Worm (Caenorhabditis elegans) whole organism, midembryonic: Measurements from ENCODE around the gene F29F11.20.

Source experiments
- T22C8.4 ChIP-seq: fragments of 200-800 bp; sonication (Bioruptor generic); IDR thresholded peaks from 2 replicates; pipeline ENCODE4 v1.3.6; 2022; ENCODE audit warnings: missing genetic modification characterization, missing compliant biosample characterization
- cog-1 ChIP-seq: sonication (generic microtip); optimal IDR thresholded peaks from 2 replicates; lab custom pipeline; 2016; ENCODE audit warnings: missing genetic modification characterization, missing compliant biosample characterization
- flt-1 ChIP-seq: fragments of 200-800 bp; sonication (Bioruptor generic); IDR thresholded peaks from 2 replicates; pipeline ENCODE4 v1.3.6; 2022; ENCODE audit warnings: missing genetic modification characterization, missing compliant biosample characterization
- klf-2 ChIP-seq: fragments of 200-800 bp; sonication (Bioruptor generic); conservative IDR thresholded peaks from 2 replicates; pipeline ENCODE4 v1.3.6; 2022; ENCODE audit warnings: missing genetic modification reagents, missing genetic modification characterization, missing compliant biosample characterization
- med-1 ChIP-seq: sonication (generic microtip); optimal IDR thresholded peaks from 2 replicates; lab custom pipeline; 2017; ENCODE audit warnings: missing genetic modification characterization, mild to moderate bottlenecking, missing compliant biosample characterization, antibody characterized with exemption, missing genetic modification reagents; ENCODE audit not compliant: insufficient read depth
- ref-1 ChIP-seq: fragments of 200-800 bp; sonication (Bioruptor generic); conservative IDR thresholded peaks from 2 replicates; pipeline ENCODE4 v1.3.6; 2022; ENCODE audit warnings: missing genetic modification reagents, missing genetic modification characterization, missing compliant biosample characterization
- tab-1 ChIP-seq: fragments of 200-800 bp; sonication (Bioruptor generic); IDR thresholded peaks from 2 replicates; pipeline ENCODE4 v1.3.6; 2022; ENCODE audit warnings: missing genetic modification characterization, missing compliant biosample characterization
- ztf-23 ChIP-seq: fragments of 200-800 bp; sonication (Bioruptor generic); IDR thresholded peaks from 2 replicates; pipeline ENCODE4 v1.3.6; 2022; ENCODE audit warnings: missing genetic modification reagents, missing genetic modification characterization, missing compliant biosample characterization
- ztf-29 ChIP-seq: fragments of 200-800 bp; sonication (Bioruptor generic); IDR thresholded peaks from 2 replicates; pipeline ENCODE4 v1.3.6; 2022; ENCODE audit warnings: missing genetic modification reagents, missing genetic modification characterization, missing compliant biosample characterization

F29F11.20 gene

ce11 chrV:10715158-10716152 is 27.8 kb downstream of the F29F11.20 start:
- TF ChIP-seq med-1 (GFP tag; lab: Kevin White, UChicago) (no peak), tab-1 (GFP tag; lab: Robert Waterston, UW) (0 out of 2 replicates have a peak, but pooled peaks have one; percentile 48), ref-1 (GFP tag; lab: Robert Waterston, UW) (no peak; the same call in 1 of the 2 replicates), T22C8.4 (GFP tag; lab: Robert Waterston, UW) (no peak), ztf-23 (peak; percentile 80), ztf-29 (GFP tag; lab: Robert Waterston, UW) (peak; percentile 30; the same call in 1 of the 2 replicates), klf-2 (GFP tag; lab: Robert Waterston, UW) (peak; percentile 48; the same call in 1 of the 2 replicates), flt-1 (GFP tag; lab: Robert Waterston, UW) (peak; percentile 83; the same call in 1 of the 2 replicates), cog-1 (tag; lab: Kevin White, UChicago) (peak; percentile 68)

ce11 chrV:10716865-10717713 is 29.4 kb downstream of the F29F11.20 start:
- TF ChIP-seq tab-1 (GFP tag; lab: Robert Waterston, UW) (peak; percentile 33; the same call in 1 of the 2 replicates), flt-1 (GFP tag; lab: Robert Waterston, UW) (peak; percentile 75), ref-1 (GFP tag; lab: Robert Waterston, UW) (no peak), cog-1 (tag; lab: Kevin White, UChicago) (peak; percentile 58), ztf-23 (no peak), ztf-29 (GFP tag; lab: Robert Waterston, UW) (peak; percentile 67), med-1 (GFP tag; lab: Kevin White, UChicago) (no peak), T22C8.4 (GFP tag; lab: Robert Waterston, UW) (no peak), klf-2 (GFP tag; lab: Robert Waterston, UW) (0 out of 2 replicates have a peak, but pooled peaks have one; percentile 20)

- TF ChIP-seq med-1 (GFP tag; lab: Kevin White, UChicago) (no peak), flt-1 (GFP tag; lab: Robert Waterston, UW) (no peak), T22C8.4 (GFP tag; lab: Robert Waterston, UW) (no peak)
These were observed 30.3 kb downstream of the F29F11.20 start for ce11 chrV:10718037-10718436.

- no peak for TF ChIP-seq med-1 (GFP tag; lab: Kevin White, UChicago)
- no peak for TF ChIP-seq ref-1 (GFP tag; lab: Robert Waterston, UW)
- TF ChIP-seq tab-1 (GFP tag; lab: Robert Waterston, UW): no peak
- no peak for TF ChIP-seq ztf-29 (GFP tag; lab: Robert Waterston, UW)
- no peak for TF ChIP-seq flt-1 (GFP tag; lab: Robert Waterston, UW)
- no peak for TF ChIP-seq T22C8.4 (GFP tag; lab: Robert Waterston, UW)
- TF ChIP-seq ztf-23: no peak
- TF ChIP-seq klf-2 (GFP tag; lab: Robert Waterston, UW): no peak
- TF ChIP-seq cog-1 (tag; lab: Kevin White, UChicago): no peak
These were observed 31.5 kb downstream of the F29F11.20 start for ce11 chrV:10719019-10719832.

- no peak for TF ChIP-seq tab-1 (GFP tag; lab: Robert Waterston, UW)
These were observed 32.1 kb downstream of the F29F11.20 start for ce11 chrV:10719833-10720170.

ce11 chrV:10720303-10720847 is 32.7 kb downstream of the F29F11.20 start:
- TF ChIP-seq ref-1 (GFP tag; lab: Robert Waterston, UW) (no peak), tab-1 (GFP tag; lab: Robert Waterston, UW) (no peak)

- TF ChIP-seq T22C8.4 (GFP tag; lab: Robert Waterston, UW) (no peak), klf-2 (GFP tag; lab: Robert Waterston, UW) (no peak), ztf-29 (GFP tag; lab: Robert Waterston, UW) (no peak), cog-1 (tag; lab: Kevin White, UChicago) (no peak), med-1 (GFP tag; lab: Kevin White, UChicago) (no peak), ref-1 (GFP tag; lab: Robert Waterston, UW) (no peak), tab-1 (GFP tag; lab: Robert Waterston, UW) (no peak), flt-1 (GFP tag; lab: Robert Waterston, UW) (no peak), ztf-23 (no peak)
These were observed 33.2 kb downstream of the F29F11.20 start for ce11 chrV:10720876-10721275.

ce11 chrV:10721304-10721703 is 33.6 kb downstream of the F29F11.20 start:
- no peak for TF ChIP-seq med-1 (GFP tag; lab: Kevin White, UChicago)
- no peak for TF ChIP-seq ztf-23
- no peak for TF ChIP-seq tab-1 (GFP tag; lab: Robert Waterston, UW)
- TF ChIP-seq cog-1 (tag; lab: Kevin White, UChicago): no peak
- TF ChIP-seq klf-2 (GFP tag; lab: Robert Waterston, UW): no peak
- TF ChIP-seq ref-1 (GFP tag; lab: Robert Waterston, UW): no peak
- TF ChIP-seq ztf-29 (GFP tag; lab: Robert Waterston, UW): no peak
- TF ChIP-seq flt-1 (GFP tag; lab: Robert Waterston, UW): no peak
- TF ChIP-seq T22C8.4 (GFP tag; lab: Robert Waterston, UW): no peak
